Fruit fly (Drosophila melanogaster) whole organism, embryonic: ENCODE measurements around the gene mahe.

ENCODE experiments used
- B-H1 ChIP-seq: fragments of 200-800 bp; sonication (Bioruptor generic); IDR thresholded peaks from 3 replicates; pipeline ENCODE4 v1.3.6; 2022; ENCODE audit warnings: missing biosample characterization, missing genetic modification characterization
- CG10147 ChIP-seq: fragments of 200-800 bp; sonication (Bioruptor generic); optimal IDR thresholded peaks from 2 replicates; lab custom pipeline; 2019; ENCODE audit warnings: missing biosample characterization, mild to moderate bottlenecking, missing genetic modification characterization, moderate library complexity
- CG10959 ChIP-seq: fragments of 200-800 bp; sonication (Bioruptor generic); IDR thresholded peaks from 2 replicates; pipeline ENCODE4 v1.3.6; 2022; ENCODE audit warnings: missing biosample characterization, missing genetic modification characterization
- CG11560 ChIP-seq: fragments of 200-800 bp; sonication (Bioruptor generic); IDR thresholded peaks from 3 replicates; pipeline ENCODE4 v1.3.6; 2022; ENCODE audit warnings: missing biosample characterization, missing genetic modification characterization
- CG12299 ChIP-seq: fragments of 200-800 bp; sonication (Bioruptor generic); optimal IDR thresholded peaks from 2 replicates; lab custom pipeline; 2018; ENCODE audit warnings: missing biosample characterization, mild to moderate bottlenecking, missing genetic modification characterization
- CG13287 ChIP-seq: fragments of 200-800 bp; sonication (Bioruptor generic); IDR thresholded peaks from 2 replicates; pipeline ENCODE4 v1.3.6; 2022; ENCODE audit warnings: missing biosample characterization, missing genetic modification characterization; ENCODE audit not compliant: partially characterized antibody
- CG14014 ChIP-seq: fragments of 200-800 bp; sonication (Bioruptor generic); IDR thresholded peaks from 2 replicates; pipeline ENCODE4 v1.3.6; 2022; ENCODE audit warnings: missing biosample characterization, missing genetic modification characterization
- CG15011 ChIP-seq: fragments of 200-800 bp; sonication (Bioruptor generic); optimal IDR thresholded peaks from 3 replicates; lab custom pipeline; 2018; ENCODE audit warnings: missing biosample characterization, mild to moderate bottlenecking, missing genetic modification characterization
- CG16779 ChIP-seq: fragments of 200-800 bp; sonication (Bioruptor generic); IDR thresholded peaks from 2 replicates; pipeline ENCODE4 v1.3.6; 2022; ENCODE audit warnings: missing biosample characterization, missing genetic modification characterization
- CG18619 ChIP-seq: fragments of 200-800 bp; sonication (Bioruptor generic); optimal IDR thresholded peaks from 3 replicates; lab custom pipeline; 2017; ENCODE audit warnings: missing biosample characterization, mild to moderate bottlenecking, missing genetic modification characterization
- CG32767 ChIP-seq: fragments of 200-800 bp; sonication (Bioruptor generic); IDR thresholded peaks from 2 replicates; pipeline ENCODE4 v1.3.6; 2022; ENCODE audit warnings: missing biosample characterization, missing genetic modification characterization
- CG34422 ChIP-seq: fragments of 200-800 bp; sonication (Bioruptor generic); IDR thresholded peaks from 3 replicates; pipeline ENCODE4 v1.3.6; 2022; ENCODE audit warnings: missing biosample characterization, missing genetic modification characterization
- CG3847 ChIP-seq: fragments of 200-800 bp; sonication (Bioruptor generic); IDR thresholded peaks from 2 replicates; pipeline ENCODE4 v1.3.6; 2022; ENCODE audit warnings: missing biosample characterization, missing genetic modification characterization
- CG4730 ChIP-seq: fragments of 200-800 bp; sonication (Bioruptor generic); IDR thresholded peaks from 2 replicates; pipeline ENCODE4 v1.3.6; 2022; ENCODE audit warnings: missing biosample characterization, missing genetic modification characterization
- CG5180 ChIP-seq: fragments of 200-800 bp; sonication (Bioruptor generic); optimal IDR thresholded peaks from 3 replicates; lab custom pipeline; 2017; ENCODE audit warnings: missing biosample characterization, missing genetic modification characterization, mild to moderate bottlenecking, moderate library complexity, missing genetic modification reagents
- CG6683 ChIP-seq: fragments of 200-800 bp; sonication (Bioruptor generic); optimal IDR thresholded peaks from 2 replicates; lab custom pipeline; 2017; ENCODE audit warnings: missing biosample characterization, mild to moderate bottlenecking, missing genetic modification characterization, missing genetic modification reagents
- CG6765 ChIP-seq: fragments of 200-800 bp; sonication (Bioruptor generic); optimal IDR thresholded peaks from 3 replicates; lab custom pipeline; 2017; ENCODE audit warnings: missing biosample characterization, mild to moderate bottlenecking, missing genetic modification characterization
- CG8281 ChIP-seq: fragments of 200-800 bp; sonication (Bioruptor generic); optimal IDR thresholded peaks from 2 replicates; lab custom pipeline; 2018; ENCODE audit warnings: missing biosample characterization, mild to moderate bottlenecking, missing genetic modification characterization, moderate library complexity
- CTCF ChIP-seq: fragments of 200-800 bp; sonication (Bioruptor generic); optimal IDR thresholded peaks from 2 replicates; lab custom pipeline; 2017; ENCODE audit warnings: missing biosample characterization, mild to moderate bottlenecking, missing genetic modification characterization, moderate library complexity
- Dad ChIP-seq: fragments of 200-800 bp; sonication (Bioruptor generic); optimal IDR thresholded peaks from 3 replicates; lab custom pipeline; 2016; ENCODE audit warnings: missing biosample characterization, missing genetic modification characterization
- Dp ChIP-seq: fragments of 200-800 bp; sonication (Bioruptor generic); optimal IDR thresholded peaks from 2 replicates; lab custom pipeline; 2018; ENCODE audit warnings: missing biosample characterization, mild to moderate bottlenecking, missing genetic modification characterization, moderate library complexity
- ERR ChIP-seq: fragments of 200-800 bp; sonication (Bioruptor generic); optimal IDR thresholded peaks from 2 replicates; lab custom pipeline; 2016; ENCODE audit warnings: missing biosample characterization, missing genetic modification characterization
- Fer3 ChIP-seq: fragments of 200-800 bp; sonication (Bioruptor generic); optimal IDR thresholded peaks from 2 replicates; lab custom pipeline; 2018; ENCODE audit warnings: missing biosample characterization, mild to moderate bottlenecking, missing genetic modification characterization, moderate library complexity
- HmgD ChIP-seq: fragments of 200-800 bp; sonication (Bioruptor generic); optimal IDR thresholded peaks from 3 replicates; lab custom pipeline; 2016; ENCODE audit warnings: missing biosample characterization, missing genetic modification characterization
- Kr ChIP-seq: fragments of 200-800 bp; sonication (Bioruptor generic); optimal IDR thresholded peaks from 2 replicates; lab custom pipeline; 2017; ENCODE audit warnings: missing biosample characterization, mild to moderate bottlenecking, missing genetic modification characterization
- Lhr ChIP-seq: fragments of 200-800 bp; sonication (Bioruptor generic); optimal IDR thresholded peaks from 3 replicates; lab custom pipeline; 2017; ENCODE audit warnings: mild to moderate bottlenecking, missing biosample characterization, missing genetic modification reagents, missing genetic modification characterization
- Mes4 ChIP-seq: fragments of 200-800 bp; sonication (Bioruptor generic); optimal IDR thresholded peaks from 2 replicates; lab custom pipeline; 2016; ENCODE audit warnings: missing biosample characterization, missing genetic modification characterization
- Nf-YC ChIP-seq: fragments of 200-800 bp; optimal IDR thresholded peaks from 3 replicates; lab custom pipeline; 2019; ENCODE audit warnings: missing biosample characterization, mild to moderate bottlenecking, missing genetic modification characterization, moderate library complexity
- Usf ChIP-seq: fragments of 200-800 bp; sonication (Bioruptor generic); optimal IDR thresholded peaks from 2 replicates; lab custom pipeline; 2017; ENCODE audit warnings: missing genotype, missing biosample characterization, missing genetic modification characterization
- Vsx1 ChIP-seq: fragments of 200-800 bp; sonication (Bioruptor generic); optimal IDR thresholded peaks from 2 replicates; lab custom pipeline; 2017; ENCODE audit warnings: missing biosample characterization, mild to moderate bottlenecking, missing genetic modification characterization, missing genetic modification reagents
- ara ChIP-seq: fragments of 200-800 bp; sonication (Bioruptor generic); IDR thresholded peaks from 2 replicates; pipeline ENCODE4 v1.3.6; 2022; ENCODE audit warnings: missing biosample characterization, missing genetic modification characterization
- bcd ChIP-seq: fragments of 200-800 bp; sonication (Bioruptor generic); optimal IDR thresholded peaks from 2 replicates; lab custom pipeline; 2017; ENCODE audit warnings: missing biosample characterization, mild to moderate bottlenecking, missing genetic modification characterization
- cato ChIP-seq: fragments of 200-800 bp; sonication (Bioruptor generic); optimal IDR thresholded peaks from 2 replicates; lab custom pipeline; 2016; ENCODE audit warnings: missing biosample characterization, missing genetic modification characterization, borderline replicate concordance
- chm ChIP-seq: fragments of 200-800 bp; sonication (Bioruptor generic); IDR thresholded peaks from 2 replicates; pipeline ENCODE4 v1.3.6; 2022; ENCODE audit warnings: missing biosample characterization, missing genetic modification characterization
- fd3F ChIP-seq: fragments of 200-800 bp; sonication (Bioruptor generic); optimal IDR thresholded peaks from 2 replicates; lab custom pipeline; 2018; ENCODE audit warnings: missing biosample characterization, mild to moderate bottlenecking, missing genetic modification characterization, moderate library complexity
- fd96Cb ChIP-seq: fragments of 200-800 bp; sonication (Bioruptor generic); optimal IDR thresholded peaks from 2 replicates; lab custom pipeline; 2018; ENCODE audit warnings: missing biosample characterization, mild to moderate bottlenecking, missing genetic modification characterization, moderate library complexity
- grn ChIP-seq: fragments of 200-800 bp; sonication (Bioruptor generic); optimal IDR thresholded peaks from 3 replicates; lab custom pipeline; 2017; ENCODE audit warnings: missing biosample characterization, missing genetic modification characterization
- hbn ChIP-seq: fragments of 200-800 bp; sonication (Bioruptor generic); IDR thresholded peaks from 2 replicates; pipeline ENCODE4 v1.3.6; 2022; ENCODE audit warnings: missing biosample characterization, missing genetic modification characterization; ENCODE audit not compliant: partially characterized antibody
- kah ChIP-seq: fragments of 200-800 bp; sonication (Bioruptor generic); optimal IDR thresholded peaks from 2 replicates; lab custom pipeline; 2018; ENCODE audit warnings: missing biosample characterization, mild to moderate bottlenecking, missing genetic modification characterization
- kay ChIP-seq: fragments of 200-800 bp; sonication (Bioruptor generic); optimal IDR thresholded peaks from 2 replicates; lab custom pipeline; 2016; ENCODE audit warnings: missing biosample characterization, missing genetic modification characterization
- klu ChIP-seq: fragments of 200-800 bp; sonication (Bioruptor generic); IDR thresholded peaks from 2 replicates; pipeline ENCODE4 v1.3.6; 2022; ENCODE audit warnings: missing biosample characterization, missing genetic modification characterization
- luna ChIP-seq: fragments of 200-800 bp; sonication (Bioruptor generic); optimal IDR thresholded peaks from 2 replicates; lab custom pipeline; 2016; ENCODE audit warnings: missing biosample characterization, missing genetic modification characterization
- mirr ChIP-seq: fragments of 200-800 bp; sonication (Bioruptor generic); optimal IDR thresholded peaks from 3 replicates; lab custom pipeline; 2018; ENCODE audit warnings: missing biosample characterization, mild to moderate bottlenecking, missing genetic modification characterization
- nerfin-2 ChIP-seq: fragments of 200-800 bp; sonication (Bioruptor generic); IDR thresholded peaks from 2 replicates; pipeline ENCODE4 v1.3.6; 2022; ENCODE audit warnings: missing biosample characterization, missing genetic modification characterization; ENCODE audit not compliant: partially characterized antibody
- nmo ChIP-seq: fragments of 200-800 bp; sonication (Bioruptor generic); optimal IDR thresholded peaks from 2 replicates; lab custom pipeline; 2018; ENCODE audit warnings: missing biosample characterization, mild to moderate bottlenecking, missing genetic modification characterization, moderate library complexity
- oc ChIP-seq: fragments of 200-800 bp; sonication (Bioruptor generic); optimal IDR thresholded peaks from 2 replicates; lab custom pipeline; 2018; ENCODE audit warnings: missing biosample characterization, mild to moderate bottlenecking, missing genetic modification characterization, moderate library complexity
- org-1 ChIP-seq: fragments of 200-800 bp; sonication (Bioruptor generic); optimal IDR thresholded peaks from 2 replicates; lab custom pipeline; 2017; ENCODE audit warnings: missing biosample characterization, missing genetic modification characterization
- sens-2 ChIP-seq: fragments of 200-800 bp; sonication (Bioruptor generic); IDR thresholded peaks from 2 replicates; pipeline ENCODE4 v1.3.6; 2022; ENCODE audit warnings: missing biosample characterization, missing genetic modification characterization
- sim ChIP-seq: fragments of 200-800 bp; sonication (Bioruptor generic); IDR thresholded peaks from 2 replicates; pipeline ENCODE4 v1.3.6; 2022; ENCODE audit warnings: missing biosample characterization, missing genetic modification characterization
- sima ChIP-seq: fragments of 200-800 bp; sonication (Bioruptor generic); optimal IDR thresholded peaks from 2 replicates; lab custom pipeline; 2016; ENCODE audit warnings: missing biosample characterization, missing genetic modification characterization
- sna ChIP-seq: fragments of 200-800 bp; sonication (Bioruptor generic); IDR thresholded peaks from 2 replicates; pipeline ENCODE4 v1.3.6; 2022; ENCODE audit warnings: missing biosample characterization, missing genetic modification characterization; ENCODE audit not compliant: partially characterized antibody
- so ChIP-seq: fragments of 200-800 bp; sonication (Bioruptor generic); IDR thresholded peaks from 3 replicates; pipeline ENCODE4 v1.3.6; 2022; ENCODE audit warnings: missing biosample characterization, missing genetic modification characterization
- wor ChIP-seq: fragments of 200-800 bp; sonication (Bioruptor generic); IDR thresholded peaks from 2 replicates; pipeline ENCODE4 v1.3.6; 2022; ENCODE audit warnings: missing biosample characterization, missing genetic modification characterization

mahe gene

dm6 chrX:7978027-7978426 lies 46.8 kb upstream of the mahe start (continued):
- TF ChIP-seq Mes4 (GFP tag; lab: Kevin White, UChicago) (no peak), CG11560 (tag; lab: Robert Waterston, UW) (no peak), CG32767 (GFP tag; lab: Robert Waterston, UW) (no peak), Fer3 (tag; lab: Kevin White, UChicago) (no peak), wor (GFP tag; lab: Robert Waterston, UW) (no peak), CG6765 (GFP tag; lab: Kevin White, UChicago) (no peak), so (no peak), fd3F (GFP tag; lab: Kevin White, UChicago) (no peak), mirr (GFP tag; lab: Kevin White, UChicago) (no peak), CG34422 (GFP tag; lab: Robert Waterston, UW) (no peak), klu (no peak), sim (GFP tag; lab: Robert Waterston, UW) (no peak), Usf (GFP tag; lab: Kevin White, UChicago) (no peak), luna (GFP tag; lab: Kevin White, UChicago) (no peak), oc (tag; lab: Kevin White, UChicago) (no peak), B-H1 (GFP tag; lab: Robert Waterston, UW) (no peak), Nf-YC (tag; lab: Kevin White, UChicago) (no peak), hbn (GFP tag; lab: Robert Waterston, UW) (no peak), CG6683 (GFP tag; lab: Kevin White, UChicago) (no peak), CTCF (GFP tag; lab: Kevin White, UChicago) (no peak), Vsx1 (GFP tag; lab: Kevin White, UChicago) (no peak), CG12299 (tag; lab: Kevin White, UChicago) (no peak), sima (GFP tag; lab: Kevin White, UChicago) (no peak), sna (GFP tag; lab: Robert Waterston, UW) (no peak), nerfin-2 (GFP tag; lab: Robert Waterston, UW) (no peak), CG5180 (no peak), CG13287 (no peak), CG16779 (no peak), bcd (GFP tag; lab: Kevin White, UChicago) (peak; percentile 4), Dad (no peak), fd96Cb (peak; percentile 7), CG3847 (no peak), CG4730 (GFP tag; lab: Robert Waterston, UW) (no peak), sens-2 (GFP tag; lab: Robert Waterston, UW) (no peak), Lhr (no peak), org-1 (peak; percentile 4), Kr (GFP tag; lab: Kevin White, UChicago) (no peak), kay (GFP tag; lab: Kevin White, UChicago) (no peak), cato (GFP tag; lab: Kevin White, UChicago) (no peak), CG8281 (no peak), CG14014 (GFP tag; lab: Robert Waterston, UW) (no peak), CG10147 (GFP tag; lab: Kevin White, UChicago) (no peak), kah (GFP tag; lab: Kevin White, UChicago) (no peak), CG18619 (no peak), ERR (GFP tag; lab: Kevin White, UChicago) (no peak), chm (GFP tag; lab: Robert Waterston, UW) (no peak), nmo (peak; percentile 30), Dp (GFP tag; lab: Kevin White, UChicago) (no peak), ara (GFP tag; lab: Robert Waterston, UW) (no peak), CG15011 (no peak), grn (no peak), HmgD (GFP tag; lab: Kevin White, UChicago) (no peak), CG10959 (GFP tag; lab: Robert Waterston, UW) (no peak)
